Fruit fly (Drosophila melanogaster) whole organism, wandering third instar larva: ENCODE results near the gene CG13659.

Experiments
- CG9705 ChIP-seq: fragments of 200-800 bp; sonication (Bioruptor generic); optimal IDR thresholded peaks from 2 replicates; lab custom pipeline; 2018; ENCODE audit warnings: missing biosample characterization, mild to moderate bottlenecking, missing genetic modification characterization
- OdsH ChIP-seq: fragments of 200-800 bp; sonication (Bioruptor generic); optimal IDR thresholded peaks from 2 replicates; lab custom pipeline; 2016; ENCODE audit warnings: missing biosample characterization, mild to moderate bottlenecking, missing genetic modification characterization
- dl ChIP-seq, 2 experiments: fragments of 175-275, 200-275 bp in 1 of 2; fragments of 200-275 bp in 1 of 2; sonication (Bioruptor generic); optimal IDR thresholded peaks; lab custom pipeline; 2018; ENCODE audit warnings: mild to moderate bottlenecking in 2 of 2, missing biosample characterization in 2 of 2, missing genetic modification characterization in 2 of 2, moderate library complexity in 2 of 2; ENCODE audit not compliant: partially characterized antibody in 2 of 2, insufficient read depth in 1 of 2
- foxo ChIP-seq, 2 experiments: fragments of 200-800 bp; sonication (Bioruptor generic); optimal IDR thresholded peaks; 2 replicates in 1 of 2; 3 replicates in 1 of 2; lab custom pipeline; 2016 to 2017; ENCODE audit warnings: missing biosample characterization in 2 of 2, missing genetic modification characterization in 2 of 2

- no peak for TF ChIP-seq CG9705
- no peak for TF ChIP-seq foxo (GFP tag; optimal IDR thresholded peaks at IDR 0.05; lab: Kevin White, UChicago)
- no peak for TF ChIP-seq dl (GFP tag; optimal IDR thresholded peaks at IDR 0.05; lab: Kevin White, UChicago; ENCODE audit: insufficient read depth in 1 of 2, partially characterized antibody in 2 of 2)
- no peak for TF ChIP-seq OdsH (GFP tag; lab: Kevin White, UChicago)
These were observed 35.0 kb upstream of the CG13659 start, which contains the start of the genes GlnRS and RIOK2 for dm6 chr3R:25265589-25266201.
